Worm (Caenorhabditis elegans) whole organism, early embryonic: Measurements from ENCODE around the gene ZK512.1.

Source experiments
- hmg-4 ChIP-seq: fragments of 200-800 bp; sonication (Bioruptor generic); optimal IDR thresholded peaks from 2 replicates; lab custom pipeline; 2018; ENCODE audit warnings: mild to moderate bottlenecking, missing genetic modification characterization, missing compliant biosample characterization
- hnd-1 ChIP-seq: sonication (generic microtip); optimal IDR thresholded peaks from 2 replicates; lab custom pipeline; 2016; ENCODE audit warnings: missing genetic modification characterization, missing compliant biosample characterization

ce11 chrIII:9114076-9114475 is 673 bp upstream of the ZK512.1 start:
- no peak for TF ChIP-seq hnd-1 (tag; lab: Kevin White, UChicago)
- TF ChIP-seq hmg-4 (GFP tag; lab: Kevin White, UChicago) = no peak
